Fruit fly (Drosophila melanogaster) whole organism, prepupa: Measurements from ENCODE around the gene fend.

ENCODE experiments used
- CG10631 ChIP-seq: fragments of 200-800 bp; sonication (Bioruptor generic); optimal IDR thresholded peaks from 2 replicates; lab custom pipeline; 2016; ENCODE audit warnings: missing biosample characterization, missing genetic modification characterization
- CG32006 ChIP-seq: fragments of 200-800 bp; sonication (Bioruptor generic); optimal IDR thresholded peaks from 3 replicates; lab custom pipeline; 2017; ENCODE audit warnings: missing biosample characterization, mild to moderate bottlenecking, missing genetic modification characterization
- CG4318 ChIP-seq: fragments of 200-800 bp; sonication (Bioruptor generic); optimal IDR thresholded peaks from 3 replicates; lab custom pipeline; 2017; ENCODE audit warnings: missing biosample characterization, mild to moderate bottlenecking, missing genetic modification characterization
- CG6854 ChIP-seq: fragments of 200-800 bp; sonication (Bioruptor generic); optimal IDR thresholded peaks from 2 replicates; lab custom pipeline; 2017; ENCODE audit warnings: missing biosample characterization, mild to moderate bottlenecking, missing genetic modification characterization
- CG8319 ChIP-seq: fragments of 200-800 bp; sonication (Bioruptor generic); optimal IDR thresholded peaks from 3 replicates; lab custom pipeline; 2016; ENCODE audit warnings: missing biosample characterization, missing genetic modification characterization
- Hr39 ChIP-seq: fragments of 200-800 bp; sonication (Bioruptor generic); optimal IDR thresholded peaks from 2 replicates; lab custom pipeline; 2016; ENCODE audit warnings: missing biosample characterization, missing genetic modification characterization

dm6 chrX:9122492-9122891 lies 12.4 kb downstream of the fend start:
- no peak for TF ChIP-seq CG6854 (GFP tag; lab: Kevin White, UChicago)
- TF ChIP-seq Hr39 = no peak
- TF ChIP-seq CG32006 (GFP tag; lab: Kevin White, UChicago) = no peak
- no peak for TF ChIP-seq CG8319 (GFP tag; lab: Kevin White, UChicago)
- TF ChIP-seq CG10631 (GFP tag; lab: Kevin White, UChicago) = no peak
- TF ChIP-seq CG4318 = no peak
